Worm (Caenorhabditis elegans) whole organism, L4 larva: Measurements from ENCODE around the gene ZK1240.1.

Source experiments
- D1046.2 ChIP-seq: fragments of 200-800 bp; sonication (Bioruptor generic); IDR thresholded peaks from 2 replicates; pipeline ENCODE4 v1.3.6; 2022; ENCODE audit warnings: missing genetic modification characterization, missing compliant biosample characterization
- F10B5.3 ChIP-seq: sonication (generic microtip); optimal IDR thresholded peaks from 2 replicates; lab custom pipeline; 2016; ENCODE audit warnings: mild to moderate bottlenecking, missing genetic modification characterization, missing compliant biosample characterization
- F37D6.2 ChIP-seq: sonication (generic microtip); optimal IDR thresholded peaks from 2 replicates; lab custom pipeline; 2016; ENCODE audit warnings: mild to moderate bottlenecking, missing genetic modification characterization, missing compliant biosample characterization
- F44E2.7 ChIP-seq: fragments of 200-800 bp; sonication (Bioruptor generic); IDR thresholded peaks from 2 replicates; pipeline ENCODE4 v2.1.2; 2022; ENCODE audit warnings: missing genetic modification characterization, missing compliant biosample characterization
- R02D3.7 ChIP-seq: fragments of 150-350 bp; sonication (generic microtip); optimal IDR thresholded peaks from 3 replicates; lab custom pipeline; 2014; ENCODE audit warnings: missing biosample characterization, missing genetic modification characterization
- T20F7.1 ChIP-seq: fragments of 200-800 bp; sonication (Bioruptor generic); optimal IDR thresholded peaks from 2 replicates; lab custom pipeline; 2018; ENCODE audit warnings: mild to moderate bottlenecking, missing genetic modification characterization, missing compliant biosample characterization
- T26A8.4 ChIP-seq: fragments of 200-800 bp; sonication (Bioruptor generic); IDR thresholded peaks from 2 replicates; pipeline ENCODE4 v1.3.6; 2022; ENCODE audit warnings: missing genetic modification characterization, missing compliant biosample characterization
- Y48G9A.11 ChIP-seq: fragments of 200-800 bp; sonication (Bioruptor generic); IDR thresholded peaks from 2 replicates; pipeline ENCODE4 v1.3.6; 2022; ENCODE audit warnings: missing genetic modification reagents, missing genetic modification characterization, missing compliant biosample characterization
- Y75B8A.6 ChIP-seq: fragments of 200-800 bp; sonication (Bioruptor generic); IDR thresholded peaks from 2 replicates; pipeline ENCODE4 v1.3.6; 2022; ENCODE audit warnings: missing genetic modification reagents, missing genetic modification characterization, missing compliant biosample characterization
- ZK546.5 ChIP-seq, 2 experiments: sonication (generic microtip); optimal IDR thresholded peaks; 2 replicates each; lab custom pipeline; 2017; ENCODE audit warnings: missing biosample characterization in 2 of 2, missing genetic modification characterization in 2 of 2
- aha-1 ChIP-seq: fragments of 150-350 bp; peaks from one replicate; lab custom pipeline; 2014; ENCODE audit warnings: missing biosample characterization, missing genetic modification characterization
- ceh-28 ChIP-seq: fragments of 150-350 bp; optimal IDR thresholded peaks from 2 replicates; lab custom pipeline; 2014; ENCODE audit warnings: missing biosample characterization, missing genetic modification reagents, missing genetic modification characterization
- ctbp-1 ChIP-seq: fragments of 200-800 bp; sonication (Bioruptor generic); IDR thresholded peaks from 2 replicates; pipeline ENCODE4 v1.3.6; 2022; ENCODE audit warnings: missing genetic modification reagents, missing genetic modification characterization, missing compliant biosample characterization
- daf-12 ChIP-seq: fragments of 150-350 bp; optimal IDR thresholded peaks from 2 replicates; lab custom pipeline; 2014; ENCODE audit warnings: missing biosample characterization, missing genetic modification reagents, missing genetic modification characterization
- daf-16 ChIP-seq, 3 experiments: sonication (generic microtip); optimal IDR thresholded peaks; 2 replicates each; lab custom pipeline; 2016 to 2017; ENCODE audit warnings: missing genetic modification characterization in 3 of 3, missing genetic modification reagents in 3 of 3, mild to moderate bottlenecking in 2 of 3, missing compliant biosample characterization in 2 of 3, missing biosample characterization in 1 of 3, moderate library complexity in 1 of 3
- dpl-1 ChIP-seq: fragments of 150-350 bp; optimal IDR thresholded peaks from 2 replicates; lab custom pipeline; 2014; ENCODE audit warnings: missing biosample characterization, missing genetic modification reagents, missing genetic modification characterization
- duxl-1 ChIP-seq: sonication (generic microtip); optimal IDR thresholded peaks from 2 replicates; lab custom pipeline; 2016; ENCODE audit warnings: mild to moderate bottlenecking, missing genetic modification characterization, moderate library complexity, missing compliant biosample characterization; ENCODE audit not compliant: poor library complexity
- dve-1 ChIP-seq: sonication (generic microtip); optimal IDR thresholded peaks from 2 replicates; lab custom pipeline; 2017; ENCODE audit warnings: antibody characterized with exemption, mild to moderate bottlenecking, missing genetic modification characterization, missing compliant biosample characterization; ENCODE audit not compliant: insufficient read depth
- hif-1 ChIP-seq, 2 experiments: sonication (generic microtip); optimal IDR thresholded peaks; 2 replicates each; lab custom pipeline; 2016 to 2017; ENCODE audit warnings: missing compliant biosample characterization in 2 of 2, missing genetic modification characterization in 2 of 2, missing genetic modification reagents in 2 of 2, missing genotype in 2 of 2, mild to moderate bottlenecking in 1 of 2
- hlh-11 ChIP-seq: fragments of 200-800 bp; sonication (Bioruptor generic); optimal IDR thresholded peaks from 2 replicates; lab custom pipeline; 2018; ENCODE audit warnings: mild to moderate bottlenecking, missing genetic modification characterization, missing compliant biosample characterization
- hlh-30 ChIP-seq: sonication (generic microtip); optimal IDR thresholded peaks from 2 replicates; lab custom pipeline; 2017; ENCODE audit warnings: antibody characterized with exemption, mild to moderate bottlenecking, missing genetic modification characterization, missing compliant biosample characterization; ENCODE audit not compliant: insufficient read depth
- lin-1 ChIP-seq: fragments of 200-800 bp; sonication (Bioruptor generic); IDR thresholded peaks from 2 replicates; pipeline ENCODE4 v1.3.6; 2022; ENCODE audit warnings: missing genetic modification reagents, missing genetic modification characterization, missing compliant biosample characterization
- lir-3 ChIP-seq: sonication (generic microtip); optimal IDR thresholded peaks from 2 replicates; lab custom pipeline; 2016; ENCODE audit warnings: mild to moderate bottlenecking, missing genetic modification characterization, missing compliant biosample characterization
- lsy-2 ChIP-seq, 2 experiments: fragments of 150-350 bp in 1 of 2; sonication (generic microtip) in 1 of 2; optimal IDR thresholded peaks; 2 replicates each; lab custom pipeline; 2014 to 2017; ENCODE audit warnings: missing biosample characterization in 2 of 2, missing genetic modification characterization in 2 of 2
- madf-9 ChIP-seq: fragments of 200-800 bp; sonication (Bioruptor generic); conservative IDR thresholded peaks from 2 replicates; pipeline ENCODE4 v1.3.6; 2022; ENCODE audit warnings: missing genetic modification reagents, missing genetic modification characterization, missing compliant biosample characterization
- mep-1 ChIP-seq: fragments of 150-350 bp; sonication (generic microtip); optimal IDR thresholded peaks from 3 replicates; lab custom pipeline; 2014; ENCODE audit warnings: missing biosample characterization, missing genetic modification characterization
- mxl-3 ChIP-seq: fragments of 200-800 bp; sonication (Bioruptor generic); optimal IDR thresholded peaks from 2 replicates; lab custom pipeline; 2018; ENCODE audit warnings: mild to moderate bottlenecking, missing genetic modification characterization, missing compliant biosample characterization
- nhr-10 ChIP-seq: fragments of 150-350 bp; optimal IDR thresholded peaks from 2 replicates; lab custom pipeline; 2014; ENCODE audit warnings: missing biosample characterization, missing genetic modification characterization
- nhr-11 ChIP-seq: fragments of 150-350 bp; optimal IDR thresholded peaks from 2 replicates; lab custom pipeline; 2014; ENCODE audit warnings: missing biosample characterization, missing genetic modification characterization
- nhr-28 ChIP-seq: fragments of 150-350 bp; optimal IDR thresholded peaks from 2 replicates; lab custom pipeline; 2014; ENCODE audit warnings: missing biosample characterization, missing genetic modification characterization
- nhr-48 ChIP-seq: sonication (generic microtip); optimal IDR thresholded peaks from 2 replicates; lab custom pipeline; 2016; ENCODE audit warnings: mild to moderate bottlenecking, missing genetic modification characterization, missing compliant biosample characterization
- nhr-6 ChIP-seq: fragments of 150-350 bp; optimal IDR thresholded peaks from 2 replicates; lab custom pipeline; 2014; ENCODE audit warnings: missing biosample characterization, missing genetic modification characterization
- nhr-77 ChIP-seq: fragments of 150-350 bp; optimal IDR thresholded peaks from 2 replicates; lab custom pipeline; 2014; ENCODE audit warnings: missing biosample characterization, missing genetic modification characterization
- pqm-1 ChIP-seq: sonication (generic microtip); optimal IDR thresholded peaks from 2 replicates; lab custom pipeline; 2017; ENCODE audit warnings: missing biosample characterization, missing genetic modification characterization
- snpc-4 ChIP-seq: fragments of 150-350 bp; optimal IDR thresholded peaks from 2 replicates; lab custom pipeline; 2014; ENCODE audit warnings: missing biosample characterization, missing genetic modification characterization
- tag-97 ChIP-seq: fragments of 200-800 bp; sonication (Bioruptor generic); IDR thresholded peaks from 2 replicates; pipeline ENCODE4 v1.3.6; 2022; ENCODE audit warnings: missing genetic modification characterization, missing compliant biosample characterization
- unc-130 ChIP-seq: sonication (generic microtip); optimal IDR thresholded peaks from 2 replicates; lab custom pipeline; 2016; ENCODE audit warnings: missing genetic modification reagents, missing genetic modification characterization, missing compliant biosample characterization
- unc-62 ChIP-seq, 3 experiments: fragments of 150-350 bp in 1 of 3; sonication (generic microtip); optimal IDR thresholded peaks in 2 of 3; peaks in 1 of 3; 1 replicate in 1 of 3; 2 replicates in 2 of 3; lab custom pipeline; 2014 to 2017; ENCODE audit warnings: missing biosample characterization in 3 of 3, missing genetic modification characterization in 3 of 3, missing genetic modification reagents in 3 of 3, missing genotype in 1 of 3
- vab-7 ChIP-seq: fragments of 200-800 bp; sonication (Bioruptor generic); IDR thresholded peaks from 2 replicates; pipeline ENCODE4 v1.3.6; 2022; ENCODE audit warnings: missing genetic modification reagents, missing genetic modification characterization, missing compliant biosample characterization
- zip-2 ChIP-seq: fragments of 150-350 bp; optimal IDR thresholded peaks from 2 replicates; lab custom pipeline; 2014; ENCODE audit warnings: missing biosample characterization, missing genetic modification characterization

The ZK1240.1 gene

DNA sequence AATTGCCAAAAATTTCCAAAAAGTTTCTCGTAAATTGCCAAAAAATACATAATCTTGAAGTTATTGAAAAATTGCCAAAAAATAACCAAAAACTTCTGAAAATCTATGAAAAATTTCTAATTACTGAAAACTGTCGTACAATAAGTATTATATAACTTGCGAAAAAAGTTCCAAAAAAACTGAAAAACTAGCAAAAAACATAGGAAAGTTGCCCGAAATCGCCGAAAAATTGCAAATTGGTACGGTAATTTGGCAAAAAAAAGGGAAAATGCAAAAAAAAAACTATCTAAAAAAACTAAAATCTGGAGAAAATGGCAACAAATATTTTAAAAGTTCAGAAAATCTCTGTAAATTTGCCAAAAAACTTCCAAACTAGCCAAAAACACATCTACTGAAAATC lies 12.3 kb downstream of the ZK1240.1 start, which contains the start of gene enri-1:
Gene enri-1 (minus strand): TSS at position 101 of the 400 bp plus-strand sequence.
- TF ChIP-seq mxl-3 (GFP tag; lab: Kevin White, UChicago) (no peak), tag-97 (no peak), ctbp-1 (no peak), Y75B8A.6 (GFP tag; lab: Robert Waterston, UW) (no peak), daf-12 (tag; lab: Kevin White, UChicago) (no peak), zip-2 (no peak)

DNA sequence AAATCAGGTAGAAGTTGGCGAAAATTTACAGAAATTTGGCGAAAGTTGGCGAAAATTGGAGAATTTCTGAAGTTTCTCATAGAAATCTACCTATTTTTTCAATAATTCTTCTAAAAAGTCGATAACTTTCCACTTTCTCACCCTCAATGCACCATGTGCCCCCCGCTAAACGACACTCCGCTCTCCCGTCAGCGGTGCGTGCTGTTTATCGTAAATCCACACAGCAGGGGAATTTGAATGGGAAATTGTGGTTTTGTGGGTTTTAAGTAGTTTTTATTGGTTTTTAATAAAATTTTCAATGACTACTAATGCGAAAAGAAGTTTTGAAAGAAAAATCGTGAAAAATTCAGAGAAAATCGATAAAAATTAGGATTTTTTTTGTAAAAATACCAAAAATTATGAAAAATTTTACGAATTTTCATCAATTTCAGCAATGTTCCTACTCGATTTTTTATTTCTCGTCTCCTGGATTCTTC lies 12.8 kb downstream of the ZK1240.1 start, which contains the start of gene F43C11.6:
Gene F43C11.6 (plus strand): TSS at position 426 of the 476 bp plus-strand sequence.
- peak; percentile 38 for TF ChIP-seq dpl-1 (GFP tag; lab: Kevin White, UChicago)
- no peak for TF ChIP-seq unc-130
- peak; percentile 21 for TF ChIP-seq nhr-77
- peak; percentile 59 for TF ChIP-seq hlh-30 (tag; lab: Kevin White, UChicago)
- peak; percentile 94 for TF ChIP-seq T20F7.1
- TF ChIP-seq aha-1 (tag; lab: Kevin White, UChicago) = peak; percentile 71
- TF ChIP-seq ctbp-1 = no peak
- TF ChIP-seq R02D3.7 (tag; lab: Kevin White, UChicago) = peak; percentile 67
- TF ChIP-seq duxl-1 (tag; lab: Kevin White, UChicago) = peak; percentile 20
- TF ChIP-seq Y48G9A.11 = peak; percentile 67

DNA sequence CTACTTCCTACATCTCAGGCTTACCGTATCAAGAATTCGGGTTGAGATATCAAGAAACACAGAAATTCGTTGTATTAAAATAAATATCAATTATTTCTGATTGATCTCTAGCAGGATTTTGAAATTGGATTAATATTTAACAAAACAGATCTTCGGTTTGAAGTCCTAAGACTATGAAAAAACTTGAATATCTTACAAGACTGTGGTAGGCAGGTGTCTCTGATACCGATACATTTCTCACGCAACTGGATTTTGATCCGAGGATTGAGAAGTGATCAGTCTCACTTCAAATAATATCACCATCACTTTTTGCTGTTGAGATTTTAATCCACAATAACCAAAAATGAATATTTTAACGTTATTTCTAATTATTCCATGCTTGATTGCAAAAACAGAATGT lies 17.5 kb downstream of the ZK1240.1 start, which contains the start of gene F43C11.4:
Gene F43C11.4 (plus strand): TSS at position 301 of the 400 bp plus-strand sequence.
- TF ChIP-seq lir-3 (tag; lab: Kevin White, UChicago) = no peak
- no peak for TF ChIP-seq nhr-28
- no peak for TF ChIP-seq T26A8.4
- no peak for TF ChIP-seq D1046.2 (GFP tag; lab: Robert Waterston, UW)
- TF ChIP-seq unc-62 (GFP tag; optimal IDR thresholded peaks at IDR 0.05 in 1 of 2; lab: Kevin White, UChicago) = no peak
- TF ChIP-seq unc-62 (tag; optimal IDR thresholded peaks at IDR 0.05; lab: Kevin White, UChicago) = no peak
- no peak for TF ChIP-seq ceh-28
- TF ChIP-seq nhr-11 = no peak
- TF ChIP-seq F44E2.7 = no peak
- TF ChIP-seq mep-1 = no peak
- no peak for TF ChIP-seq nhr-10
- no peak for TF ChIP-seq zip-2
- TF ChIP-seq hlh-11 = no peak
- no peak for TF ChIP-seq nhr-48
- no peak for TF ChIP-seq pqm-1
- no peak for TF ChIP-seq vab-7 (GFP tag; lab: Robert Waterston, UW)
- no peak for TF ChIP-seq nhr-6

DNA sequence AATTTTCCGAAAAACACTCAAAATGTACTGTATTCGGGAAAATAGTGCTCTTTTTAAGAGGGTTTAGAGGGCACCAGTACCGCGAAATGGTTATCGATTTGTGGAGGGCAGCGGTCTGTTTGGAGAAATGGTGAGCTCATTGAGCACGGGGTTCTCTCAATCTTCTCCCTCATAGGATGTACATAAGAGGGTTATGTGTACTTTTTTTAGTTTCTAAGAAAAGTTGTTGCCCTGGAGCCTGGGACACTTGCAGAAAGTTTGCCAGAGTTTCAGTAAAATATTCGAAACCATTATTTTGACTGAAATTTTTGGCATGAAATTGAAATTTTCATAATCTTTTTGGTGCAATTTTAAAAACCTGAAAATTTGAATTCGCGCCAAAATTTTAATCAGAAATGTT lies 23.4 kb downstream of the ZK1240.1 start, which contains the start of gene F43C11.10:
Gene F43C11.10 (minus strand): TSS at position 101 of the 400 bp plus-strand sequence.
- TF ChIP-seq nhr-11 (no peak), ZK546.5 (tag; optimal IDR thresholded peaks at IDR 0.05; lab: Kevin White, UChicago) (no peak), lsy-2 (tag; optimal IDR thresholded peaks at IDR 0.05; lab: Kevin White, UChicago) (no peak), lin-1 (GFP tag; lab: Robert Waterston, UW) (no peak), hif-1 (tag; optimal IDR thresholded peaks at IDR 0.05; lab: Kevin White, UChicago) (no peak), madf-9 (GFP tag; lab: Robert Waterston, UW) (no peak), F10B5.3 (no peak), zip-2 (no peak), F37D6.2 (no peak), daf-16 (GFP tag; optimal IDR thresholded peaks at IDR 0.05; lab: Kevin White, UChicago) (no peak), daf-16 (tag; optimal IDR thresholded peaks at IDR 0.05; lab: Kevin White, UChicago) (no peak), snpc-4 (tag; lab: Kevin White, UChicago) (no peak), Y48G9A.11 (no peak), ctbp-1 (no peak), unc-62 (GFP tag; optimal IDR thresholded peaks at IDR 0.05 in 1 of 2; lab: Kevin White, UChicago) (no peak), unc-62 (tag; optimal IDR thresholded peaks at IDR 0.05; lab: Kevin White, UChicago) (no peak), dve-1 (tag; lab: Kevin White, UChicago) (no peak)
